Worm (Caenorhabditis elegans) whole organism, late embryonic: ENCODE data around the gene F38H4.5.

Experiments
- C08G9.2 ChIP-seq: sonication (generic microtip); optimal IDR thresholded peaks from 2 replicates; lab custom pipeline; 2016; ENCODE audit warnings: mild to moderate bottlenecking, missing genetic modification characterization, moderate library complexity, missing compliant biosample characterization
- T23F11.4 ChIP-seq: fragments of 200-800 bp; sonication (Bioruptor generic); optimal IDR thresholded peaks from 2 replicates; lab custom pipeline; 2018; ENCODE audit warnings: mild to moderate bottlenecking, missing genetic modification characterization, missing compliant biosample characterization
- Y22D7AL.16 ChIP-seq: sonication (generic microtip); optimal IDR thresholded peaks from 2 replicates; lab custom pipeline; 2016; ENCODE audit warnings: missing genetic modification characterization, missing compliant biosample characterization
- ceh-14 ChIP-seq: sonication (generic microtip); optimal IDR thresholded peaks from 2 replicates; lab custom pipeline; 2016; ENCODE audit warnings: missing genotype, missing genetic modification characterization, missing compliant biosample characterization
- ceh-22 ChIP-seq: sonication (generic microtip); optimal IDR thresholded peaks from 2 replicates; lab custom pipeline; 2017; ENCODE audit warnings: missing biosample characterization, missing genetic modification characterization
- ceh-24 ChIP-seq: sonication (generic microtip); optimal IDR thresholded peaks from 2 replicates; lab custom pipeline; 2016; ENCODE audit warnings: mild to moderate bottlenecking, missing genetic modification characterization, missing compliant biosample characterization
- ceh-30 ChIP-seq: fragments of 150-350 bp; optimal IDR thresholded peaks from 2 replicates; lab custom pipeline; 2014; ENCODE audit warnings: missing biosample characterization, missing genetic modification characterization
- ceh-31 ChIP-seq: sonication (generic microtip); optimal IDR thresholded peaks from 2 replicates; lab custom pipeline; 2016; ENCODE audit warnings: missing genetic modification characterization, missing compliant biosample characterization
- ceh-34 ChIP-seq: sonication (generic microtip); optimal IDR thresholded peaks from 2 replicates; lab custom pipeline; 2016; ENCODE audit warnings: mild to moderate bottlenecking, missing genetic modification characterization, missing compliant biosample characterization
- ceh-48 ChIP-seq: sonication (generic microtip); optimal IDR thresholded peaks from 2 replicates; lab custom pipeline; 2016; ENCODE audit warnings: missing genetic modification characterization, inconsistent platforms, missing compliant biosample characterization
- ceh-6 ChIP-seq: fragments of 200-800 bp; sonication (Bioruptor generic); optimal IDR thresholded peaks from 2 replicates; lab custom pipeline; 2018; ENCODE audit warnings: mild to moderate bottlenecking, missing genetic modification characterization, missing compliant biosample characterization
- dmd-4 ChIP-seq: sonication (generic microtip); optimal IDR thresholded peaks from 2 replicates; lab custom pipeline; 2016; ENCODE audit warnings: borderline replicate concordance, missing genetic modification characterization, missing compliant biosample characterization
- elt-4 ChIP-seq: sonication (generic microtip); optimal IDR thresholded peaks from 2 replicates; lab custom pipeline; 2016; ENCODE audit warnings: missing genetic modification characterization, missing compliant biosample characterization
- ets-4 ChIP-seq: sonication (generic microtip); optimal IDR thresholded peaks from 2 replicates; lab custom pipeline; 2016; ENCODE audit warnings: missing genetic modification characterization, missing compliant biosample characterization
- fkh-10 ChIP-seq: fragments of 150-350 bp; optimal IDR thresholded peaks from 2 replicates; lab custom pipeline; 2014; ENCODE audit warnings: missing biosample characterization, missing genetic modification reagents, missing genetic modification characterization
- hlh-13 ChIP-seq: fragments of 200-800 bp; sonication (Bioruptor generic); optimal IDR thresholded peaks from 2 replicates; lab custom pipeline; 2018; ENCODE audit warnings: mild to moderate bottlenecking, missing genetic modification characterization, missing compliant biosample characterization
- hlh-15 ChIP-seq: sonication (generic microtip); optimal IDR thresholded peaks from 2 replicates; lab custom pipeline; 2016; ENCODE audit warnings: missing genetic modification characterization, missing compliant biosample characterization
- hlh-30 ChIP-seq: sonication (generic microtip); optimal IDR thresholded peaks from 2 replicates; lab custom pipeline; 2017; ENCODE audit warnings: antibody characterized with exemption, missing genetic modification characterization, missing compliant biosample characterization; ENCODE audit not compliant: insufficient read depth
- hlh-6 ChIP-seq: sonication (generic microtip); optimal IDR thresholded peaks from 2 replicates; lab custom pipeline; 2016; ENCODE audit warnings: missing genotype, missing genetic modification characterization, missing compliant biosample characterization
- hlh-8 ChIP-seq: sonication (generic microtip); optimal IDR thresholded peaks from 2 replicates; lab custom pipeline; 2016; ENCODE audit warnings: missing genotype, missing genetic modification characterization, missing compliant biosample characterization
- lin-11 ChIP-seq: fragments of 200-800 bp; sonication (Bioruptor generic); optimal IDR thresholded peaks from 2 replicates; lab custom pipeline; 2018; ENCODE audit warnings: mild to moderate bottlenecking, missing genetic modification characterization, missing compliant biosample characterization
- madf-2 ChIP-seq: sonication (generic microtip); optimal IDR thresholded peaks from 2 replicates; lab custom pipeline; 2017; ENCODE audit warnings: missing genetic modification characterization, missing compliant biosample characterization
- nfya-1 ChIP-seq: sonication (generic microtip); optimal IDR thresholded peaks from 2 replicates; lab custom pipeline; 2017; ENCODE audit warnings: missing genetic modification characterization, mild to moderate bottlenecking, missing compliant biosample characterization, antibody characterized with exemption, moderate library complexity
- npax-4 ChIP-seq: sonication (generic microtip); optimal IDR thresholded peaks from 2 replicates; lab custom pipeline; 2016; ENCODE audit warnings: missing genetic modification characterization, missing compliant biosample characterization
- odd-2 ChIP-seq: sonication (generic microtip); optimal IDR thresholded peaks from 2 replicates; lab custom pipeline; 2017; ENCODE audit warnings: antibody characterized with exemption, mild to moderate bottlenecking, missing genetic modification characterization, missing compliant biosample characterization
- pha-4 ChIP-seq: fragments of 150-350 bp; optimal IDR thresholded peaks from 2 replicates; lab custom pipeline; 2018; ENCODE audit warnings: missing biosample characterization, missing genetic modification reagents, missing genetic modification characterization
- pros-1 ChIP-seq: fragments of 150-350 bp; optimal IDR thresholded peaks from 2 replicates; lab custom pipeline; 2014; ENCODE audit warnings: missing biosample characterization, missing genetic modification reagents, missing genetic modification characterization
- sox-2 ChIP-seq: fragments of 200-800 bp; sonication (Bioruptor generic); IDR thresholded peaks from 2 replicates; pipeline ENCODE4 v1.3.6; 2022; ENCODE audit warnings: missing genetic modification reagents, missing genetic modification characterization, missing compliant biosample characterization
- sox-4 ChIP-seq: sonication (generic microtip); optimal IDR thresholded peaks from 2 replicates; lab custom pipeline; 2017; ENCODE audit warnings: mild to moderate bottlenecking, missing genetic modification characterization, inconsistent platforms, missing compliant biosample characterization
- syd-9 ChIP-seq: sonication (generic microtip); optimal IDR thresholded peaks from 2 replicates; lab custom pipeline; 2016; ENCODE audit warnings: mild to moderate bottlenecking, missing genetic modification characterization, moderate library complexity, missing compliant biosample characterization
- tbx-2 ChIP-seq: sonication (generic microtip); optimal IDR thresholded peaks from 2 replicates; lab custom pipeline; 2016; ENCODE audit warnings: missing genetic modification characterization, missing compliant biosample characterization
- ttx-3 ChIP-seq: sonication (generic microtip); optimal IDR thresholded peaks from 2 replicates; lab custom pipeline; 2016; ENCODE audit warnings: missing genetic modification reagents, missing genetic modification characterization, missing compliant biosample characterization
- unc-42 ChIP-seq: sonication (generic microtip); optimal IDR thresholded peaks from 2 replicates; lab custom pipeline; 2016; ENCODE audit warnings: missing genotype, missing genetic modification characterization, missing compliant biosample characterization
- unc-86 ChIP-seq: sonication (generic microtip); optimal IDR thresholded peaks from 2 replicates; lab custom pipeline; 2016; ENCODE audit warnings: missing genetic modification characterization, missing compliant biosample characterization

F38H4.5 gene

DNA sequence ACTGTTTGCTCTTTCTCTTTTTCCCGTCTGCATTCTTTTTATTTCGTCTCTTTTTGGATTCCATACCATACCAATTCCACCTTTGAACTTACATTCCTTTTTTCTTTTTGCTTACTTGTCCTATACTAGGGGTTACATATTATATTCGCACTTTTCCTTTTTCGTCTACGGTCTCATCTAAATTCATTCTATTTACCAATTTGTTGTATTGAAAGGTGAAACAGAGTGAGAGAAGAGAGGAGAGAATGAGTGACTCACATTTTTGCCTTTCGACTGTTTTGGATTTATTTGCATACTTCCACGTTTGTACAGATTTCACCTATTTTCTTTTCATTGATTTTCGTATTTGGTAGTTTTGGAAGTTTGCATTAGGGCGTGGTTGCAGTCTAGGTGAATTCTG lies 11.4 kb downstream of the F38H4.5 start:
- TF ChIP-seq T23F11.4 (GFP tag; lab: Kevin White, UChicago) (no peak), ceh-22 (tag; lab: Kevin White, UChicago) (no peak), ceh-34 (no peak), odd-2 (tag; lab: Kevin White, UChicago) (no peak), hlh-8 (tag; lab: Kevin White, UChicago) (no peak), pros-1 (no peak), sox-2 (no peak), Y22D7AL.16 (tag; lab: Kevin White, UChicago) (no peak), elt-4 (no peak), ceh-14 (tag; lab: Kevin White, UChicago) (no peak), lin-11 (no peak), hlh-15 (tag; lab: Kevin White, UChicago) (no peak), ceh-24 (no peak), ceh-31 (no peak), ttx-3 (no peak), hlh-6 (tag; lab: Kevin White, UChicago) (no peak), dmd-4 (no peak)

DNA sequence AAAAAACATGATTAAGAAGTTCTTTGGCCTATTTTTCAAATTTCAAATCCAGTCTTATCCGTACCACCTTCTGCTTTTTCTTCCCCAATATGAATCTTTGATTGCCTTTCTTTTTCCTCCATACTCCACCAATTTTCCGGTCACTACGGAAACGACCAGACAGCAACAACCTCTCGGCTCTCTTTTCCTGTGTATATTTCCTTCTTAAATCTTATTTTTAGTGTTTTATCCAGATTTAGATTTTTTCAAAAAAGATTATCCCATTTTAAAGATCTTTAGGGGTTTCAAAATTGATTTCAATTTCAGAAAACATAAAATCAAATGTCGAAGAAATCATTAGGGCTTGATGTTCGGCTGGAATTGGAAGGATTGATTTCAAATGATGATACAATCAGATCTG lies 12.2 kb downstream of the F38H4.5 start, which contains the start of gene trpa-1:
Gene trpa-1, plus strand, starts transcription at position 301 of the 400 bp plus-strand sequence.
- TF ChIP-seq dmd-4, result no peak

DNA sequence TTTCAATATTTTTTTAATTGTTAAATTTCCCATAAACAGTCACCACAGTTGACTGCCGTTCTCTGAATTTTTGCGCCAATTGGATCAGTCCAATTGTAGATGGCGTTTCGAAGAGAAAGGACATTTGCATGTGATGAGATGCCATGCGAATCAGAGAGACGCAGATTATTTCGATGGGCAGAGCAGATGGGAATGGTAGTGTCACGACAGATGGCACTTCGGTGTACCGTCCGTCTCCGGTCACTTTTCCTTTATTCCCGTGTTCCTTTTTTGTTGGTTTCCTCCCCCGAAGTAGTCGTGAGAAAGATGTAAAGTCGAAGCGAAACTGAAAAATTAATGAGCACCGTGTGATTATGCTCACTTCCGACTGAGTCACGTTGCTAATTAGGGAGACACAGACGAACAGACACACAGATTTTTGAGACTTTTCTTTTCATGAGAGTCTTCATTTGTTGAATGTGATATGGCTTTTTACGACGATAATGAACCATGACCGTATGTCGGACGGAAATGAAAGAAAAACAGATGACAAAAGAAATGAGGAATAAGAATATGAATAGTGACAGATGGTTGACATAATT lies 15.8 kb downstream of the F38H4.5 start:
- TF ChIP-seq npax-4, result no peak
- TF ChIP-seq ceh-31, result peak; percentile 37
- no peak for TF ChIP-seq ceh-14 (tag; lab: Kevin White, UChicago)
- no peak for TF ChIP-seq sox-2
- TF ChIP-seq Y22D7AL.16 (tag; lab: Kevin White, UChicago), result no peak
- no peak for TF ChIP-seq ceh-48 (tag; lab: Kevin White, UChicago)
- no peak for TF ChIP-seq syd-9 (tag; lab: Kevin White, UChicago)
- TF ChIP-seq unc-42 (tag; lab: Kevin White, UChicago), result peak; percentile 3
- no peak for TF ChIP-seq ceh-6 (GFP tag; lab: Kevin White, UChicago)
- TF ChIP-seq hlh-30, result peak; percentile 13
- TF ChIP-seq ceh-30 (tag; lab: Kevin White, UChicago), result no peak
- TF ChIP-seq ttx-3, result peak; percentile 64
- TF ChIP-seq nfya-1, result peak; percentile 20
- no peak for TF ChIP-seq fkh-10 (GFP tag; lab: Kevin White, UChicago)
- no peak for TF ChIP-seq madf-2 (tag; lab: Kevin White, UChicago)

DNA sequence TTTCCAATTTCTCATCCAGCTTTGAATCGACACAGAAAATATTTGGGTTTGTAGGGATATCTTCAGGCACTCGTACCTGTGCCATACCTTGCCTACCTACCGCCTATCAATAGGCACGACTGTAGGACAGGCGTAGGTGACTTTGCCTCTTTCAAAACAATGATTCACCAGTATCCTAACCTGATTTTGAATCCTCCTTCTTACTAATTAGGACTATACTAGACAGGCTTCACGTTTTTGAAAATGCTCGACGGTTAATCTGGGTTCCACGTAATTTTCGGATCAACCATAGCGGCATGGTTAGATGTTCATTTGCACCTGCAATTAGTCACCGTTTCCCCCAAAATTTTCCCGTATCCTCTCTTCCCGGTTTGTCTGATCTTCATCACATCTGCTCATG lies 16.5 kb downstream of the F38H4.5 start:
- TF ChIP-seq unc-86 (no peak), syd-9 (tag; lab: Kevin White, UChicago) (no peak), pha-4 (tag; lab: Kevin White, UChicago) (no peak)

DNA sequence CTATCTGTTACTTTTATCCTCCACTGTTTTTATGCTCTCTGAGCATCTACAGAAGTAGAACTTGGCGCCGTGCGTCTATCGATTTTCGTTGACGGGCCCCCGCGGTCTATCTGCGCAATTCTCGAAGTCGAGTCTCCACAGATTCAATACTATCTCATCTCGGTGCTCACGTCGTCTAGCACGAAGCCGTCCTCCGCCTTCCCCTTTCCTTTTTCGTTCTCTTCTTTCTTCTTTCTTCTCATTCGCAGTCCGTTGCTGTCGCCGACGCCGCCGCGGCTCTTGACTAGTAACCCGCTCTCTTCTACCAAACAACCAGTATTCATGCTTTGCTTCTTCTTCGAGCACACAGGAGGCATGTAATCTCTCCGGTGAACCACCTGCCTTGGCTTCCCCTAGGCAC lies 19.1 kb downstream of the F38H4.5 start:
- TF ChIP-seq ceh-34, result peak; percentile 48
- TF ChIP-seq C08G9.2 (tag; lab: Kevin White, UChicago), result peak; percentile 57
- peak; percentile 32 for TF ChIP-seq hlh-6 (tag; lab: Kevin White, UChicago)
- peak; percentile 65 for TF ChIP-seq pros-1
- peak; percentile 93 for TF ChIP-seq ceh-48 (tag; lab: Kevin White, UChicago)
- TF ChIP-seq sox-4 (tag; lab: Kevin White, UChicago), result peak; percentile 26
- TF ChIP-seq ceh-6 (GFP tag; lab: Kevin White, UChicago), result no peak
- TF ChIP-seq syd-9 (tag; lab: Kevin White, UChicago), result peak; percentile 43
- TF ChIP-seq tbx-2 (tag; lab: Kevin White, UChicago), result peak; percentile 32
- TF ChIP-seq ets-4, result no peak
- TF ChIP-seq ceh-31, result peak; percentile 49
- TF ChIP-seq hlh-13 (GFP tag; lab: Kevin White, UChicago), result no peak
- TF ChIP-seq unc-42 (tag; lab: Kevin White, UChicago), result peak; percentile 57
- peak; percentile 1 for TF ChIP-seq elt-4
- TF ChIP-seq, all 69 proteins: peak for 11
